Fruit fly (Drosophila melanogaster) whole organism, prepupa: ENCODE measurements around the gene Esyt2.

Experiments used
- Blimp-1 ChIP-seq: fragments of 200-800 bp; sonication (Bioruptor generic); optimal IDR thresholded peaks from 3 replicates; lab custom pipeline; 2017; ENCODE audit warnings: missing biosample characterization, missing genetic modification characterization, mild to moderate bottlenecking, moderate library complexity, missing genetic modification reagents
- CG16779 ChIP-seq: fragments of 200-800 bp; sonication (Bioruptor generic); optimal IDR thresholded peaks from 3 replicates; lab custom pipeline; 2017; ENCODE audit warnings: missing biosample characterization, mild to moderate bottlenecking, missing genetic modification characterization
- CG6854 ChIP-seq: fragments of 200-800 bp; sonication (Bioruptor generic); optimal IDR thresholded peaks from 2 replicates; lab custom pipeline; 2017; ENCODE audit warnings: missing biosample characterization, mild to moderate bottlenecking, missing genetic modification characterization
- Hr38 ChIP-seq: sonication (Bioruptor generic); optimal IDR thresholded peaks from 2 replicates; lab custom pipeline; 2016; ENCODE audit warnings: missing biosample characterization, missing genetic modification characterization
- fd85E ChIP-seq: fragments of 200-800 bp; sonication (Bioruptor generic); optimal IDR thresholded peaks from 3 replicates; lab custom pipeline; 2016; ENCODE audit warnings: missing biosample characterization, missing genetic modification characterization

- no peak for TF ChIP-seq Hr38 (GFP tag; lab: Kevin White, UChicago)
- no peak for TF ChIP-seq fd85E
- no peak for TF ChIP-seq CG6854
- TF ChIP-seq CG16779 (tag; lab: Kevin White, UChicago) = no peak
- TF ChIP-seq Blimp-1 (GFP tag; lab: Kevin White, UChicago) = no peak
Observed at dm6 chr3R:24563039-24563825, 18.7 kb downstream of the Esyt2 start.
